Worm (Caenorhabditis elegans) whole organism, mixed stage, embryonic: ENCODE data around the gene acs-7.

Experiments
- drap-1 ChIP-seq: fragments of 200-800 bp; sonication (Bioruptor generic); optimal IDR thresholded peaks from 3 replicates; lab custom pipeline; 2018; ENCODE audit warnings: mild to moderate bottlenecking, missing genetic modification characterization, missing compliant biosample characterization
- ham-2 ChIP-seq: fragments of 200-800 bp; sonication (Bioruptor generic); optimal IDR thresholded peaks from 2 replicates; lab custom pipeline; 2018; ENCODE audit warnings: mild to moderate bottlenecking, missing genetic modification characterization, missing compliant biosample characterization
- ztf-11 ChIP-seq: fragments of 150-350 bp; optimal IDR thresholded peaks from 2 replicates; lab custom pipeline; 2014; ENCODE audit warnings: missing biosample characterization, missing genetic modification characterization

ce11 chrII:9304849-9305248, 13.0 kb downstream of the acs-7 start:
- TF ChIP-seq ham-2 (GFP tag; lab: Kevin White, UChicago) = no peak
- no peak for TF ChIP-seq drap-1
- no peak for TF ChIP-seq ztf-11 (tag; lab: Kevin White, UChicago)
